Fruit fly (Drosophila melanogaster): ENCODE results near the gene CG14957.

The CG14957 gene

DNA sequence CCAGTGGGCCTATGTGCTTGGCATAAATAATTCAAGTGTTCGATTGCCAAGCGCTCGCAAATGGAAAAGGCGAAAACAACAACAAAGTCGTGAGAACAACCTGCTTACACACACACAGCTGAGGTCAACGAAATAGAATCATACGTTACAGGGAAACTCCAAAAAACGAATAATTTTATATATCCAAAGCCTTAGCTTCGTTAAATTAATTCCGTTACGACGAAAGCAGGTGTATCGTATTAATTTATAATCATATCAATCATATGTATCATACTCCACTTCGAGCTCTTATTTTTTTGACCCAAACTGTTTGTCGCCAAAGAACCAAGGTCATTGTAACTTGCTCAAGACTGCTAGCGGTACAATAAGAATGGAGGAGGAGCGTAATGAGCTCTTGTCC, 7.9 kb upstream of the CG14957 start (continued):
- TF ChIP-seq ATbp (GFP tag; optimal IDR thresholded peaks at IDR 0.05) = peak; percentile 80
- TF ChIP-seq CG2199 (GFP tag; IDR thresholded peaks at IDR 0.05) = peak; percentile 77; the same call in 1 of the 3 replicates
- TF ChIP-seq slp2 (GFP tag; optimal IDR thresholded peaks at IDR 0.05) = peak; percentile 70
- peak; percentile 66 for TF ChIP-seq CG12299 (tag; optimal IDR thresholded peaks at IDR 0.05)
- TF ChIP-seq CoRest (tag; optimal IDR thresholded peaks at IDR 0.05) = no peak
- TF ChIP-seq CG10979 (tag; optimal IDR thresholded peaks at IDR 0.05) = peak; percentile 92
- TF ChIP-seq ssp (GFP tag; IDR thresholded peaks at IDR 0.05) = peak; percentile 75
- TF ChIP-seq NK7.1 (GFP tag; optimal IDR thresholded peaks at IDR 0.05) = peak; percentile 78
- peak; percentile 79 for TF ChIP-seq CG8359 (GFP tag; optimal IDR thresholded peaks at IDR 0.05; ENCODE audit: borderline replicate concordance)
- peak; percentile 86 for TF ChIP-seq Ets65A (GFP tag)
- peak; percentile 86 for TF ChIP-seq nom (GFP tag; optimal IDR thresholded peaks at IDR 0.05)
- peak; percentile 88 for TF ChIP-seq gsb (GFP tag; IDR thresholded peaks at IDR 0.05)
- TF ChIP-seq CG4282 (GFP tag; optimal IDR thresholded peaks at IDR 0.05) = no peak
- TF ChIP-seq wor (GFP tag; IDR thresholded peaks at IDR 0.05) = peak; percentile 58
- peak; percentile 79 for TF ChIP-seq CG8290 (GFP tag; optimal IDR thresholded peaks at IDR 0.05)
- no peak for TF ChIP-seq CG8290 (tag; optimal IDR thresholded peaks at IDR 0.05)
- peak; percentile 79 for TF ChIP-seq CG6813 (GFP tag; optimal IDR thresholded peaks at IDR 0.05)
- TF ChIP-seq ftz-f1 (GFP tag; optimal IDR thresholded peaks at IDR 0.05) = peak; percentile 93
- TF ChIP-seq B-H1 (GFP tag; IDR thresholded peaks at IDR 0.05) = peak; percentile 90
- peak; percentile 78 for TF ChIP-seq CG13775 (GFP tag; optimal IDR thresholded peaks at IDR 0.05)
- no peak for TF ChIP-seq HLHmδ (GFP tag; optimal IDR thresholded peaks at IDR 0.05)
- TF ChIP-seq CG15479 (GFP tag; optimal IDR thresholded peaks at IDR 0.05) = no peak
- peak; percentile 43; the same call in 1 of the 2 replicates for TF ChIP-seq dimm (GFP tag; IDR thresholded peaks at IDR 0.05)
- no peak for TF ChIP-seq scrt (GFP tag; optimal IDR thresholded peaks at IDR 0.05)
- no peak for TF ChIP-seq oc (tag; optimal IDR thresholded peaks at IDR 0.05)
- peak; percentile 68 for TF ChIP-seq CG17802 (tag; optimal IDR thresholded peaks at IDR 0.05)
- peak; percentile 94 for TF ChIP-seq vvl (GFP tag; IDR thresholded peaks at IDR 0.05)
- TF ChIP-seq tin (GFP tag; optimal IDR thresholded peaks at IDR 0.05) = peak; percentile 86
- TF ChIP-seq Jarid2 (GFP tag; optimal IDR thresholded peaks at IDR 0.05) = peak; percentile 56
- TF ChIP-seq CG4854 (GFP tag; optimal IDR thresholded peaks at IDR 0.05) = peak; percentile 85
- TF ChIP-seq bbx (GFP tag; IDR thresholded peaks at IDR 0.05; ENCODE audit: partially characterized antibody) = no peak
- TF ChIP-seq CG11723 (GFP tag; optimal IDR thresholded peaks at IDR 0.05) = peak; percentile 68
- TF ChIP-seq croc (GFP tag; conservative IDR thresholded peaks at IDR 0.05) = peak; percentile 83
- TF ChIP-seq crol (GFP tag; IDR thresholded peaks at IDR 0.05) = no peak
- peak; percentile 61 for TF ChIP-seq CG12942 (GFP tag; optimal IDR thresholded peaks at IDR 0.05)
- no peak for TF ChIP-seq hb (GFP tag; IDR thresholded peaks at IDR 0.05; ENCODE audit: partially characterized antibody)
- peak; percentile 86 for TF ChIP-seq NFAT (GFP tag; IDR thresholded peaks at IDR 0.05)
- TF ChIP-seq CG11093 (GFP tag; IDR thresholded peaks at IDR 0.05) = peak; percentile 86
- no peak for TF ChIP-seq knrl (GFP tag; IDR thresholded peaks at IDR 0.05; ENCODE audit: partially characterized antibody)
- TF ChIP-seq dmrt11E (tag; optimal IDR thresholded peaks at IDR 0.05) = peak; percentile 85
- peak; percentile 83 for TF ChIP-seq CG2875 (GFP tag; optimal IDR thresholded peaks at IDR 0.05)

DNA sequence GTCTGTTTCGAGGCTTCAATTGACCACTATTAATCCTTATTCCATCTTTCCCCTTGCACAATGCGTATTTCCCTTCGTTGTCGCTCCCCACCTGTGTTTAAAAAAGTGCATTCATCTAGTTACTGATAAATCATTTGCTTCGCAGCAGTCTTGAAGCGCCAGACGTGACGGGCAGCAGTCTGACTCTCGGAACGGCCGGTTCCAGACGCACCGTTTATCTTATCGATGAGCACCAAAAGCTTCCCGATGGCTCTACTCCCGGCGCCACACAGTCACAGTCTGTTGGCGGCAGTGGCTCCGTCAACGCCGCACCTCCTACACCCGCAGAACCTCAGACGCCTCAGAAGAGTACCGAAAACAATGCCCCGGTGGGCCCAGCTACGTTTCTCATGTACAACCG, 3.3 kb upstream of the CG14957 start, which contains the start of gene CG42494:
Gene CG42494 (plus strand): TSS at position 301 of the 400 bp plus-strand sequence.
- TF ChIP-seq ash1 (GFP tag; optimal IDR thresholded peaks at IDR 0.05) (no peak), CG2120 (GFP tag; optimal IDR thresholded peaks at IDR 0.05) (no peak), CG17359 (tag; optimal IDR thresholded peaks at IDR 0.05) (no peak), bowl (GFP tag; IDR thresholded peaks at IDR 0.05) (no peak), nerfin-1 (tag; optimal IDR thresholded peaks at IDR 0.05) (no peak), CG3163 (GFP tag; optimal IDR thresholded peaks at IDR 0.05) (no peak), Nf-YC (tag; optimal IDR thresholded peaks at IDR 0.05) (no peak), z (GFP tag; IDR thresholded peaks at IDR 0.05) (no peak), CG2712 (tag; optimal IDR thresholded peaks at IDR 0.05) (no peak), B-H2 (GFP tag; optimal IDR thresholded peaks at IDR 0.05) (no peak), CG10147 (GFP tag; optimal IDR thresholded peaks at IDR 0.05) (no peak), Scr (GFP tag; IDR thresholded peaks at IDR 0.05; ENCODE audit: partially characterized antibody) (no peak), CG9215 (GFP tag; IDR thresholded peaks at IDR 0.05) (no peak)

All from whole organism, embryonic.